Fruit fly (Drosophila melanogaster): ENCODE results near the gene CG12093.

dm6 chr3L:2805956-2806527 lies 32.2 kb upstream of the CG12093 start:
- peak; percentile 16 for TF ChIP-seq CoRest (tag; optimal IDR thresholded peaks at IDR 0.05)
- peak; percentile 74 for TF ChIP-seq fd96Cb (tag; optimal IDR thresholded peaks at IDR 0.05)
- no peak for TF ChIP-seq psq (GFP tag; optimal IDR thresholded peaks at IDR 0.05)
